Worm (Caenorhabditis elegans): ENCODE results near the gene golg-2.

ce11 chrII:5018578-5018977 is 21.3 kb downstream of the golg-2 start:
- no peak for TF ChIP-seq dmd-4 (tag; optimal IDR thresholded peaks at IDR 0.05)
- TF ChIP-seq ztf-11 (tag; optimal IDR thresholded peaks at IDR 0.05) = no peak
- no peak for TF ChIP-seq sma-9 (GFP tag; optimal IDR thresholded peaks at IDR 0.05)
- no peak for TF ChIP-seq sma-9 (tag; optimal IDR thresholded peaks at IDR 0.05)
- TF ChIP-seq unc-55 (GFP tag; optimal IDR thresholded peaks at IDR 0.05) = no peak
- TF ChIP-seq lin-39 (tag; optimal IDR thresholded peaks at IDR 0.05) = no peak
- TF ChIP-seq lin-13 (GFP tag; optimal IDR thresholded peaks at IDR 0.05) = no peak
- no peak for TF ChIP-seq zag-1 (tag; optimal IDR thresholded peaks at IDR 0.05)
- no peak for TF ChIP-seq ztf-4 (tag; optimal IDR thresholded peaks at IDR 0.05)
- no peak for TF ChIP-seq nhr-11 (tag; optimal IDR thresholded peaks at IDR 0.05)
- no peak for TF ChIP-seq nhr-77 (tag; optimal IDR thresholded peaks at IDR 0.05)
- TF ChIP-seq R02D3.7 (tag; optimal IDR thresholded peaks at IDR 0.05) = no peak
- TF ChIP-seq alr-1 (tag; optimal IDR thresholded peaks at IDR 0.05) = no peak
- no peak for TF ChIP-seq skn-1 (tag; optimal IDR thresholded peaks at IDR 0.05)

Data from whole organism, L2 larva.